Worm (Caenorhabditis elegans) whole organism, late embryonic: Measurements from ENCODE around the gene F43C11.4.

Source experiments
- F13H6.1 ChIP-seq: sonication (generic microtip); optimal IDR thresholded peaks from 2 replicates; lab custom pipeline; 2016; ENCODE audit warnings: missing genetic modification characterization, missing compliant biosample characterization
- ceh-2 ChIP-seq: sonication (generic microtip); optimal IDR thresholded peaks from 2 replicates; lab custom pipeline; 2016; ENCODE audit warnings: missing genotype, missing genetic modification characterization, missing compliant biosample characterization
- ceh-22 ChIP-seq: sonication (generic microtip); optimal IDR thresholded peaks from 2 replicates; lab custom pipeline; 2017; ENCODE audit warnings: missing biosample characterization, missing genetic modification characterization
- ceh-30 ChIP-seq: fragments of 150-350 bp; optimal IDR thresholded peaks from 2 replicates; lab custom pipeline; 2014; ENCODE audit warnings: missing biosample characterization, missing genetic modification characterization
- ceh-31 ChIP-seq: sonication (generic microtip); optimal IDR thresholded peaks from 2 replicates; lab custom pipeline; 2016; ENCODE audit warnings: missing genetic modification characterization, missing compliant biosample characterization
- ceh-34 ChIP-seq: sonication (generic microtip); optimal IDR thresholded peaks from 2 replicates; lab custom pipeline; 2016; ENCODE audit warnings: mild to moderate bottlenecking, missing genetic modification characterization, missing compliant biosample characterization
- ceh-45 ChIP-seq: fragments of 200-800 bp; sonication (Bioruptor generic); IDR thresholded peaks from 2 replicates; pipeline ENCODE4 v1.3.6; 2022; ENCODE audit warnings: missing genetic modification reagents, missing genetic modification characterization, missing compliant biosample characterization
- ceh-48 ChIP-seq: sonication (generic microtip); optimal IDR thresholded peaks from 2 replicates; lab custom pipeline; 2016; ENCODE audit warnings: missing genetic modification characterization, inconsistent platforms, missing compliant biosample characterization
- ceh-6 ChIP-seq: fragments of 200-800 bp; sonication (Bioruptor generic); optimal IDR thresholded peaks from 2 replicates; lab custom pipeline; 2018; ENCODE audit warnings: mild to moderate bottlenecking, missing genetic modification characterization, missing compliant biosample characterization
- ceh-9 ChIP-seq: sonication (generic microtip); optimal IDR thresholded peaks from 2 replicates; lab custom pipeline; 2016; ENCODE audit warnings: mild to moderate bottlenecking, missing genetic modification characterization, inconsistent platforms, missing compliant biosample characterization
- che-1 ChIP-seq: sonication (generic microtip); optimal IDR thresholded peaks from 2 replicates; lab custom pipeline; 2016; ENCODE audit warnings: mild to moderate bottlenecking, missing genetic modification characterization, missing compliant biosample characterization
- dmd-4 ChIP-seq: sonication (generic microtip); optimal IDR thresholded peaks from 2 replicates; lab custom pipeline; 2016; ENCODE audit warnings: borderline replicate concordance, missing genetic modification characterization, missing compliant biosample characterization
- elt-2 ChIP-seq: sonication (generic microtip); optimal IDR thresholded peaks from 2 replicates; lab custom pipeline; 2016; ENCODE audit warnings: missing genetic modification reagents, missing genetic modification characterization, missing compliant biosample characterization
- ets-4 ChIP-seq: sonication (generic microtip); optimal IDR thresholded peaks from 2 replicates; lab custom pipeline; 2016; ENCODE audit warnings: missing genetic modification characterization, missing compliant biosample characterization
- fax-1 ChIP-seq: sonication (generic microtip); optimal IDR thresholded peaks from 2 replicates; lab custom pipeline; 2016; ENCODE audit warnings: missing genotype, missing genetic modification characterization, missing compliant biosample characterization
- fkh-6 ChIP-seq: sonication (generic microtip); optimal IDR thresholded peaks from 2 replicates; lab custom pipeline; 2016; ENCODE audit warnings: missing genetic modification characterization, missing compliant biosample characterization
- gmeb-2 ChIP-seq: sonication (generic microtip); optimal IDR thresholded peaks from 2 replicates; lab custom pipeline; 2016; ENCODE audit warnings: missing genetic modification characterization, inconsistent platforms, missing compliant biosample characterization
- hlh-30 ChIP-seq: sonication (generic microtip); optimal IDR thresholded peaks from 2 replicates; lab custom pipeline; 2017; ENCODE audit warnings: antibody characterized with exemption, missing genetic modification characterization, missing compliant biosample characterization; ENCODE audit not compliant: insufficient read depth
- lin-11 ChIP-seq: fragments of 200-800 bp; sonication (Bioruptor generic); optimal IDR thresholded peaks from 2 replicates; lab custom pipeline; 2018; ENCODE audit warnings: mild to moderate bottlenecking, missing genetic modification characterization, missing compliant biosample characterization
- madf-2 ChIP-seq: sonication (generic microtip); optimal IDR thresholded peaks from 2 replicates; lab custom pipeline; 2017; ENCODE audit warnings: missing genetic modification characterization, missing compliant biosample characterization
- nfya-1 ChIP-seq: sonication (generic microtip); optimal IDR thresholded peaks from 2 replicates; lab custom pipeline; 2017; ENCODE audit warnings: missing genetic modification characterization, mild to moderate bottlenecking, missing compliant biosample characterization, antibody characterized with exemption, moderate library complexity
- nhr-232 ChIP-seq: sonication (generic microtip); optimal IDR thresholded peaks from 2 replicates; lab custom pipeline; 2016; ENCODE audit warnings: missing genetic modification characterization, missing compliant biosample characterization
- odd-2 ChIP-seq: sonication (generic microtip); optimal IDR thresholded peaks from 2 replicates; lab custom pipeline; 2017; ENCODE audit warnings: antibody characterized with exemption, mild to moderate bottlenecking, missing genetic modification characterization, missing compliant biosample characterization
- pag-3 ChIP-seq: sonication (generic microtip); optimal IDR thresholded peaks from 2 replicates; lab custom pipeline; 2016; ENCODE audit warnings: missing compliant biosample characterization, missing genetic modification characterization, borderline replicate concordance
- pha-2 ChIP-seq: sonication (generic microtip); optimal IDR thresholded peaks from 2 replicates; lab custom pipeline; 2017; ENCODE audit warnings: mild to moderate bottlenecking, missing genetic modification characterization, missing compliant biosample characterization
- pha-4 ChIP-seq: fragments of 150-350 bp; optimal IDR thresholded peaks from 2 replicates; lab custom pipeline; 2018; ENCODE audit warnings: missing biosample characterization, missing genetic modification reagents, missing genetic modification characterization
- sox-2 ChIP-seq: fragments of 200-800 bp; sonication (Bioruptor generic); IDR thresholded peaks from 2 replicates; pipeline ENCODE4 v1.3.6; 2022; ENCODE audit warnings: missing genetic modification reagents, missing genetic modification characterization, missing compliant biosample characterization
- syd-9 ChIP-seq: sonication (generic microtip); optimal IDR thresholded peaks from 2 replicates; lab custom pipeline; 2016; ENCODE audit warnings: mild to moderate bottlenecking, missing genetic modification characterization, moderate library complexity, missing compliant biosample characterization
- tbx-2 ChIP-seq: sonication (generic microtip); optimal IDR thresholded peaks from 2 replicates; lab custom pipeline; 2016; ENCODE audit warnings: missing genetic modification characterization, missing compliant biosample characterization
- tbx-7 ChIP-seq: sonication (generic microtip); optimal IDR thresholded peaks from 2 replicates; lab custom pipeline; 2016; ENCODE audit warnings: missing genotype, missing genetic modification characterization, missing compliant biosample characterization
- unc-42 ChIP-seq: sonication (generic microtip); optimal IDR thresholded peaks from 2 replicates; lab custom pipeline; 2016; ENCODE audit warnings: missing genotype, missing genetic modification characterization, missing compliant biosample characterization
- unc-86 ChIP-seq: sonication (generic microtip); optimal IDR thresholded peaks from 2 replicates; lab custom pipeline; 2016; ENCODE audit warnings: missing genetic modification characterization, missing compliant biosample characterization
- zip-5 ChIP-seq: sonication (generic microtip); optimal IDR thresholded peaks from 2 replicates; lab custom pipeline; 2016; ENCODE audit warnings: missing genetic modification characterization, missing compliant biosample characterization

Gene F43C11.4

ce11 chrII:2317883-2318357 is 28.9 kb upstream of the F43C11.4 start, which contains the start of the genes ZK1240.5 and ZK1240.9:
ZK1240.5 (minus strand) TSS chrII:2317933.
ZK1240.9 (plus strand) TSS chrII:2318189.
- TF ChIP-seq pha-4 (tag; lab: Kevin White, UChicago) (no peak), ceh-34 (tag; lab: Kevin White, UChicago) (no peak), fkh-6 (tag; lab: Kevin White, UChicago) (no peak), ceh-45 (GFP tag; lab: Robert Waterston, UW) (no peak), hlh-30 (tag; lab: Kevin White, UChicago) (no peak), ceh-31 (tag; lab: Kevin White, UChicago) (no peak), unc-86 (tag; lab: Kevin White, UChicago) (no peak), ceh-9 (no peak), ets-4 (tag; lab: Kevin White, UChicago) (no peak), nfya-1 (no peak), dmd-4 (tag; lab: Kevin White, UChicago) (no peak), lin-11 (tag; lab: Kevin White, UChicago) (no peak), ceh-30 (tag; lab: Kevin White, UChicago) (no peak), ceh-22 (tag; lab: Kevin White, UChicago) (no peak), fax-1 (no peak), syd-9 (tag; lab: Kevin White, UChicago) (no peak), tbx-7 (tag; lab: Kevin White, UChicago) (no peak)

DNA sequence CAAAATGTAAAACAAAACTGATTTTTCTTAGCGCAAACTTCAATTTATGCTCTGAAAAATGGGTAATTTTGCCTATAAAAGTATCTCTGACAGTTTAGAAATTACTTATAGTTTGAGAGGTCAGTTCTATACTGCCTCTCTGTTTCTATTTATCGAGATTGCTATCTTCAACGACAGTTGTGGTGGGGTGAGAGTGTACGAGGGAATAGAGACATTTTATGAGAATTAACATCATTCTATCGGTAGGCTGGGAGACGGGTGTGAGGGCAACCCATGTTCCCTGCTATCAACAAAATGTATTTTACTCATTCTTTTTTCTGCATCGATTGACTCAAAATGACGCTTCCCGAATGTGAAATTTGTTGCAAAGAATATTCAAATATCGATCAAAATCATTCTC is 26.7 kb upstream of the F43C11.4 start, which contains the start of gene ZK1240.3:
Gene ZK1240.3, plus strand, starts transcription at position 238 of the 400 bp plus-strand sequence.
- TF ChIP-seq elt-2 (tag; lab: Kevin White, UChicago) (peak; percentile 17), ceh-9 (no peak)

ce11 chrII:2322857-2323518 is 23.8 kb upstream of the F43C11.4 start, which contains the start of the genes ZK1240.6 and ZK1240.2:
ZK1240.6 (minus strand) TSS chrII:2322907.
ZK1240.2 (plus strand) TSS chrII:2323376.
- TF ChIP-seq ceh-34 (tag; lab: Kevin White, UChicago) = no peak
- TF ChIP-seq tbx-2 (tag; lab: Kevin White, UChicago) = no peak
- TF ChIP-seq ceh-22 (tag; lab: Kevin White, UChicago) = no peak
- TF ChIP-seq zip-5 (tag; lab: Kevin White, UChicago) = no peak
- no peak for TF ChIP-seq madf-2
- no peak for TF ChIP-seq pag-3

- TF ChIP-seq ceh-2 (tag; lab: Kevin White, UChicago) (no peak), nhr-232 (tag; lab: Kevin White, UChicago) (no peak), ceh-22 (tag; lab: Kevin White, UChicago) (no peak), odd-2 (tag; lab: Kevin White, UChicago) (no peak), pha-2 (tag; lab: Kevin White, UChicago) (no peak), ceh-48 (no peak), ceh-45 (GFP tag; lab: Robert Waterston, UW) (no peak), gmeb-2 (tag; lab: Kevin White, UChicago) (no peak), madf-2 (no peak), unc-42 (tag; lab: Kevin White, UChicago) (no peak)
Measured at ce11 chrII:2324956-2325355, 21.8 kb upstream of the F43C11.4 start, which contains the start of gene ZK1240.11. ZK1240.11 (plus strand) TSS chrII:2325256.

DNA sequence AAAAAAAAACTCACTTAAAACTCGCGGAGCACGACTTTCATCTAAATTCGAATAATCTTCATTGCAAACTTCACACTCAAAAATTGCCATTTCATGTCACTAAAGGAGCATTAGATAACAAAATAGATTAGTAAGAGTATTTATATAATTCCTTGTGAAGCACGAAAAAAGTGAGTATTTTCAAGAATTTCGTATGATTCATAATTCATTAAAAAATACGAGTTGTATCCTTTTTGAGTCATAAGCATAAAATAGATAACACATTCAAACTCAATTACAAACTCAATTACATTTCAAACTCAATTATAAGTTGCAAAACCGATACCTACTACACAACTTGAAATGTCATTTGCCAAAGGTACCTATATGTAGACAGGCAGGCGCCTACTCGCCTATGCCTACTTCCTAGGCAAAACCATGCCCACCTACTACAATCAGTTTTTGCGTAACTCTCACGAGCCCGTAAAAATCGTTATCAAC is 17.8 kb upstream of the F43C11.4 start, which contains the start of the genes ZK1240.8 and ZK1240.1:
Gene ZK1240.8, minus strand, starts transcription at position 101 of the 480 bp plus-strand sequence.
Gene ZK1240.1, plus strand, starts transcription at position 430 of the 480 bp plus-strand sequence.
- TF ChIP-seq ceh-6 (GFP tag; lab: Kevin White, UChicago) (no peak), zip-5 (tag; lab: Kevin White, UChicago) (no peak), sox-2 (GFP tag; lab: Robert Waterston, UW) (no peak), che-1 (tag; lab: Kevin White, UChicago) (no peak), F13H6.1 (no peak), nhr-232 (tag; lab: Kevin White, UChicago) (no peak), ceh-22 (tag; lab: Kevin White, UChicago) (no peak)
- TF ChIP-seq, all 69 proteins: peak for 0
